Worm (Caenorhabditis elegans): ENCODE measurements around the gene F42G2.2.

ce11 chrII:2412649-2413048 is 9.4 kb upstream of the F42G2.2 start, which contains the start of gene fbxa-182:
- TF ChIP-seq ztf-16 (tag; optimal IDR thresholded peaks at IDR 0.05) (no peak), pqm-1 (tag; optimal IDR thresholded peaks at IDR 0.05) (no peak), ttx-3 (tag; optimal IDR thresholded peaks at IDR 0.05) (no peak), elt-2 (tag; optimal IDR thresholded peaks at IDR 0.05) (no peak), pha-4 (tag; optimal IDR thresholded peaks at IDR 0.05) (no peak), lin-11 (tag; optimal IDR thresholded peaks at IDR 0.05) (no peak), rnt-1 (tag; optimal IDR thresholded peaks at IDR 0.05) (no peak), ceh-24 (tag; optimal IDR thresholded peaks at IDR 0.05) (no peak), tbx-2 (tag; optimal IDR thresholded peaks at IDR 0.05) (no peak), K02D7.2 (tag; optimal IDR thresholded peaks at IDR 0.05) (no peak), ceh-19 (GFP tag; optimal IDR thresholded peaks at IDR 0.05) (no peak)
